Worm (Caenorhabditis elegans) whole organism, mixed stage, embryonic: ENCODE data around the gene arl-8.

ENCODE experiments used
- M03D4.4 ChIP-seq: sonication (generic microtip); optimal IDR thresholded peaks from 2 replicates; lab custom pipeline; 2017; ENCODE audit warnings: mild to moderate bottlenecking, missing genetic modification characterization, missing compliant biosample characterization
- bed-3 ChIP-seq: fragments of 200-800 bp; sonication (Bioruptor generic); optimal IDR thresholded peaks from 3 replicates; lab custom pipeline; 2018; ENCODE audit warnings: mild to moderate bottlenecking, missing genetic modification characterization, moderate library complexity, missing compliant biosample characterization
- blmp-1 ChIP-seq: fragments of 150-350 bp; optimal IDR thresholded peaks from 2 replicates; lab custom pipeline; 2014; ENCODE audit warnings: missing biosample characterization, missing genetic modification characterization
- ceh-39 ChIP-seq: fragments of 150-350 bp; optimal IDR thresholded peaks from 2 replicates; lab custom pipeline; 2014; ENCODE audit warnings: missing biosample characterization, missing genetic modification characterization
- ceh-43 ChIP-seq: fragments of 200-800 bp; sonication (Bioruptor generic); optimal IDR thresholded peaks from 2 replicates; lab custom pipeline; 2018; ENCODE audit warnings: mild to moderate bottlenecking, missing genetic modification characterization, moderate library complexity, missing compliant biosample characterization
- ceh-83 ChIP-seq: fragments of 200-800 bp; sonication (Bioruptor generic); optimal IDR thresholded peaks from 2 replicates; lab custom pipeline; 2018; ENCODE audit warnings: mild to moderate bottlenecking, missing genetic modification characterization, missing compliant biosample characterization
- ces-1 ChIP-seq: fragments of 150-350 bp; optimal IDR thresholded peaks from 2 replicates; lab custom pipeline; 2014; ENCODE audit warnings: missing biosample characterization, missing genetic modification reagents, missing genetic modification characterization
- cnd-1 ChIP-seq: fragments of 200-800 bp; sonication (Bioruptor generic); optimal IDR thresholded peaks from 2 replicates; lab custom pipeline; 2018; ENCODE audit warnings: mild to moderate bottlenecking, missing genetic modification characterization, missing compliant biosample characterization
- drap-1 ChIP-seq: fragments of 200-800 bp; sonication (Bioruptor generic); optimal IDR thresholded peaks from 3 replicates; lab custom pipeline; 2018; ENCODE audit warnings: mild to moderate bottlenecking, missing genetic modification characterization, missing compliant biosample characterization
- elt-1 ChIP-seq: sonication (generic microtip); optimal IDR thresholded peaks from 2 replicates; lab custom pipeline; 2017; ENCODE audit warnings: missing genetic modification characterization, mild to moderate bottlenecking, missing compliant biosample characterization, antibody characterized with exemption, moderate library complexity, borderline replicate concordance; ENCODE audit not compliant: insufficient read depth
- elt-3 ChIP-seq: fragments of 150-350 bp; optimal IDR thresholded peaks from 2 replicates; lab custom pipeline; 2014; ENCODE audit warnings: missing biosample characterization, missing genetic modification characterization
- ham-2 ChIP-seq: fragments of 200-800 bp; sonication (Bioruptor generic); optimal IDR thresholded peaks from 2 replicates; lab custom pipeline; 2018; ENCODE audit warnings: mild to moderate bottlenecking, missing genetic modification characterization, missing compliant biosample characterization
- hlh-1 ChIP-seq: fragments of 150-350 bp; optimal IDR thresholded peaks from 2 replicates; lab custom pipeline; 2014; ENCODE audit warnings: missing biosample characterization, missing genetic modification reagents, missing genetic modification characterization
- lin-13 ChIP-seq: fragments of 150-350 bp; optimal IDR thresholded peaks from 2 replicates; lab custom pipeline; 2014; ENCODE audit warnings: missing biosample characterization, missing genetic modification characterization
- lin-32 ChIP-seq: fragments of 200-800 bp; sonication (Bioruptor generic); optimal IDR thresholded peaks from 2 replicates; lab custom pipeline; 2018; ENCODE audit warnings: mild to moderate bottlenecking, missing genetic modification characterization, missing compliant biosample characterization
- lsy-2 ChIP-seq: fragments of 150-350 bp; optimal IDR thresholded peaks from 2 replicates; lab custom pipeline; 2014; ENCODE audit warnings: missing biosample characterization, missing genetic modification characterization
- mab-5 ChIP-seq: fragments of 150-350 bp; optimal IDR thresholded peaks from 2 replicates; lab custom pipeline; 2014; ENCODE audit warnings: missing biosample characterization, missing genetic modification characterization
- mep-1 ChIP-seq: fragments of 150-350 bp; optimal IDR thresholded peaks from 2 replicates; lab custom pipeline; 2017; ENCODE audit warnings: missing biosample characterization, missing genetic modification reagents, missing genetic modification characterization, inconsistent platforms
- nhr-12 ChIP-seq: fragments of 150-350 bp; optimal IDR thresholded peaks from 2 replicates; lab custom pipeline; 2014; ENCODE audit warnings: missing biosample characterization, missing genetic modification characterization
- nhr-2 ChIP-seq: fragments of 150-350 bp; optimal IDR thresholded peaks from 2 replicates; lab custom pipeline; 2014; ENCODE audit warnings: missing biosample characterization, missing genetic modification characterization
- nhr-237 ChIP-seq: fragments of 150-350 bp; optimal IDR thresholded peaks from 2 replicates; lab custom pipeline; 2014; ENCODE audit warnings: missing biosample characterization, missing genetic modification characterization
- nhr-28 ChIP-seq: fragments of 150-350 bp; optimal IDR thresholded peaks from 2 replicates; lab custom pipeline; 2014; ENCODE audit warnings: missing biosample characterization, missing genetic modification characterization
- nhr-76 ChIP-seq: sonication (generic microtip); optimal IDR thresholded peaks from 2 replicates; lab custom pipeline; 2017; ENCODE audit warnings: missing biosample characterization, missing genetic modification characterization
- pha-4 ChIP-seq: fragments of 150-350 bp; optimal IDR thresholded peaks from 2 replicates; lab custom pipeline; 2018; ENCODE audit warnings: missing biosample characterization, missing genetic modification reagents, missing genetic modification characterization
- sem-2 ChIP-seq: fragments of 200-800 bp; sonication (Bioruptor generic); optimal IDR thresholded peaks from 2 replicates; lab custom pipeline; 2018; ENCODE audit warnings: mild to moderate bottlenecking, missing genetic modification characterization, missing compliant biosample characterization
- snpc-4 ChIP-seq: fragments of 150-350 bp; optimal IDR thresholded peaks from 2 replicates; lab custom pipeline; 2014; ENCODE audit warnings: missing biosample characterization, missing genetic modification characterization
- tbx-8 ChIP-seq: fragments of 200-800 bp; sonication (Bioruptor generic); optimal IDR thresholded peaks from 2 replicates; lab custom pipeline; 2018; ENCODE audit warnings: mild to moderate bottlenecking, missing genetic modification characterization, moderate library complexity, missing compliant biosample characterization
- unc-120 ChIP-seq: sonication (generic microtip); optimal IDR thresholded peaks from 2 replicates; lab custom pipeline; 2017; ENCODE audit warnings: missing genetic modification characterization, missing compliant biosample characterization; ENCODE audit not compliant: poor library complexity, severe bottlenecking
- unc-39 ChIP-seq: fragments of 150-350 bp; optimal IDR thresholded peaks from 2 replicates; lab custom pipeline; 2014; ENCODE audit warnings: missing biosample characterization, missing genetic modification characterization
- unc-62 ChIP-seq: fragments of 150-350 bp; optimal IDR thresholded peaks from 2 replicates; lab custom pipeline; 2014; ENCODE audit warnings: missing biosample characterization, missing genetic modification reagents, missing genetic modification characterization
- zip-8 ChIP-seq: fragments of 150-350 bp; optimal IDR thresholded peaks from 2 replicates; lab custom pipeline; 2014; ENCODE audit warnings: missing biosample characterization, missing genetic modification characterization

arl-8 gene

DNA sequence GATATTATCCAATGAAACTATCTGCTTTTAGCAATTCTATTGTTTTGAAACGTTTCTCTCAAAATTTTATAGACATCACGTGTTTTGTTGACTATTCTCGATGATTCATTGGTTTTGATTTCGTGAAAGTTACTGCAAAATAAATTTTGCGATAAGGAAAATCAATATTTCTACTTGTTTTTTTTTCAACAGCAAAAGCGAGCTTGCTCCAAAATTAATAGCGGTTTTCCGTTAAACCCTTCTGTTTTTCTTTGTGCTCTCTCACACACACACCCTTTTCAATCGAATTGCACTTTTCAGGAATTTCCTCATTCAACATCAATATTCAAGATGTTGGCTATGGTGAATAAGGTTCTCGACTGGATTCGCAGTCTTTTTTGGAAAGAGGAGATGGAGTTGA lies at the start of gene arl-8:
TSS of gene arl-8 (plus strand) at position 301 of the 400 bp plus-strand sequence.
- TF ChIP-seq unc-39 (no peak), ceh-83 (GFP tag; lab: Kevin White, UChicago) (no peak), lsy-2 (tag; lab: Kevin White, UChicago) (no peak), pha-4 (tag; lab: Kevin White, UChicago) (no peak), nhr-76 (tag; lab: Kevin White, UChicago) (no peak), elt-1 (tag; lab: Kevin White, UChicago) (no peak), tbx-8 (no peak), ceh-39 (tag; lab: Kevin White, UChicago) (no peak), unc-62 (GFP tag; lab: Kevin White, UChicago) (no peak), mep-1 (tag; lab: Kevin White, UChicago) (no peak), ceh-43 (GFP tag; lab: Kevin White, UChicago) (no peak), nhr-237 (tag; lab: Kevin White, UChicago) (no peak), snpc-4 (tag; lab: Kevin White, UChicago) (no peak), drap-1 (no peak), ces-1 (GFP tag; lab: Kevin White, UChicago) (no peak)

- TF ChIP-seq nhr-237 (tag; lab: Kevin White, UChicago) (no peak), nhr-12 (tag; lab: Kevin White, UChicago) (no peak), bed-3 (GFP tag; lab: Kevin White, UChicago) (no peak), hlh-1 (tag; lab: Kevin White, UChicago) (no peak), M03D4.4 (no peak), snpc-4 (tag; lab: Kevin White, UChicago) (no peak), mab-5 (tag; lab: Kevin White, UChicago) (no peak), nhr-28 (tag; lab: Kevin White, UChicago) (no peak)
These were observed 43.0 kb upstream of the arl-8 start, which contains the start of gene Y57G11C.499 for ce11 chrIV:14754912-14755311. Gene Y57G11C.499, minus strand, starts transcription at chrIV:14754934.

DNA sequence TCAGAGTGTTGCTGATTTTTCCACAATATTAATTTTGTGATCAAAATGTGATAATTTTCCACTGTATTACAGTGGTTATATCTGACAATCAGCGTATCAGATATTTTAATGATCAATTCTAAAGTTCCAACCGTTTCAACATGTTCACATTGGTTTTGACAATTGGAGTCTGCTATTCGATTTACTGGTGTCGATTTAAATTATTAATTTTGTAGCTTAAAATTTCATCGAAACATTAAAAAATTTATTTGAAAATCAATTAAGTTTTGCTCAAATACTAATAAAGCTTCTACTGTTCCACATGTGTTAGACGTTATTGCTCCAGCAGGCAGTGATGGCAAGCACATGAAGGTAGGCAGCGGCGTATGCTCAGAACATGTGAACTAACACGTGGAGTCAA lies 40.2 kb upstream of the arl-8 start:
- TF ChIP-seq bed-3 (GFP tag; lab: Kevin White, UChicago) (no peak), elt-1 (tag; lab: Kevin White, UChicago) (no peak), mab-5 (tag; lab: Kevin White, UChicago) (no peak), ceh-43 (GFP tag; lab: Kevin White, UChicago) (no peak), sem-2 (GFP tag; lab: Kevin White, UChicago) (no peak), lin-32 (GFP tag; lab: Kevin White, UChicago) (no peak), blmp-1 (tag; lab: Kevin White, UChicago) (no peak), cnd-1 (tag; lab: Kevin White, UChicago) (no peak), lin-13 (no peak), ceh-83 (GFP tag; lab: Kevin White, UChicago) (no peak), ham-2 (GFP tag; lab: Kevin White, UChicago) (no peak), unc-62 (GFP tag; lab: Kevin White, UChicago) (no peak), zip-8 (no peak), lsy-2 (tag; lab: Kevin White, UChicago) (no peak), drap-1 (no peak), unc-120 (tag; lab: Kevin White, UChicago) (no peak), tbx-8 (no peak), elt-3 (tag; lab: Kevin White, UChicago) (no peak), nhr-2 (tag; lab: Kevin White, UChicago) (no peak), unc-39 (no peak)

DNA sequence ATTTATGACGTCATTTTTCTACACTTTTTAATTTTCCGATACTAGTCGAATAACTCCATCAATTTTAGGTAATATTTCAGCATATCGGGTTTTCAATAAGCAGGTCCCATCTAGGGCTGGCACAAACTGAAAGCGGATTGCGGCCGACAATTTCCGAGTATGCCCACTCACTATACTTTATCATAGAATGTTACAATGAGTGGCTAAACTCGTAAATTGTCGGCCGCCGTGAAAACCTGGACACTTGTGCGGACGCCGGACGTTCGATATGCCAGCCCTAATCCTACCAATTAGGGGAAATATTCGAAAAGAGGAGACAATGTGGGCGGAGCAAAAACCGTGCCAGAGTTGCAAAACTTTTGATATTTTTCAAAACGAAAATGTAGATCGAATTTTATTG lies 38.3 kb upstream of the arl-8 start:
- TF ChIP-seq hlh-1 (tag; lab: Kevin White, UChicago), result no peak
- no peak for TF ChIP-seq tbx-8
- no peak for TF ChIP-seq elt-1 (tag; lab: Kevin White, UChicago)
- TF ChIP-seq mep-1 (tag; lab: Kevin White, UChicago), result no peak
- no peak for TF ChIP-seq snpc-4 (tag; lab: Kevin White, UChicago)
- no peak for TF ChIP-seq unc-62 (GFP tag; lab: Kevin White, UChicago)
- no peak for TF ChIP-seq drap-1
- TF ChIP-seq pha-4 (tag; lab: Kevin White, UChicago), result no peak
- no peak for TF ChIP-seq ham-2 (GFP tag; lab: Kevin White, UChicago)
- TF ChIP-seq M03D4.4, result no peak
- TF ChIP-seq cnd-1 (tag; lab: Kevin White, UChicago), result no peak
- TF ChIP-seq ceh-83 (GFP tag; lab: Kevin White, UChicago), result no peak
- no peak for TF ChIP-seq nhr-76 (tag; lab: Kevin White, UChicago)
- no peak for TF ChIP-seq unc-120 (tag; lab: Kevin White, UChicago)
- no peak for TF ChIP-seq ceh-43 (GFP tag; lab: Kevin White, UChicago)
